Fruit fly (Drosophila melanogaster) whole organism, prepupa: ENCODE results near the gene ara.

Source experiments
- CG16779 ChIP-seq: fragments of 200-800 bp; sonication (Bioruptor generic); optimal IDR thresholded peaks from 3 replicates; lab custom pipeline; 2017; ENCODE audit warnings: missing biosample characterization, mild to moderate bottlenecking, missing genetic modification characterization
- Lpt ChIP-seq: fragments of 200-800 bp; sonication (Bioruptor generic); optimal IDR thresholded peaks from 3 replicates; lab custom pipeline; 2016; ENCODE audit warnings: missing biosample characterization, missing genetic modification characterization
- dac ChIP-seq: fragments of 200-800 bp; sonication (Bioruptor generic); optimal IDR thresholded peaks from 2 replicates; lab custom pipeline; 2017; ENCODE audit warnings: missing biosample characterization, mild to moderate bottlenecking, missing genetic modification characterization

DNA sequence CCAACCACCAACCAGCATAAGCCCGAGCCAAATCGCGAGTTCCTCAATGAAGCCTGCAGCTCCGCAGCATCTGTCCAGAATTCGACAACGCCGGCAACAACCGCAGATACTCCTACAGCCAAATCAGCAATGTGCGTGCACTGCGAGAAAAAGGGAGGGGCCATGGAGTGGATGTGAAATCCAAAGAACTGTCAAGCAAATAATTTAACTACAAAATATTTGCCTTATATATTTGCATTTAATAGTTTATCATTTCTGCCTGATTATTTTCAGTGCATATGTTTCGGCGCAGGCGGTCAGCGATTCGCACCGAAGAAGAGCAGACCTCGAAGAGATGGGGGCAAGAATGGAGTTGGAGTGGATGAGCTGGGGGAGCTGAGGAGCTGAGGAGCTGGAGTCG is 28.8 kb upstream of the ara start:
- TF ChIP-seq dac (peak; percentile 17), Lpt (GFP tag; lab: Kevin White, UChicago) (peak; percentile 14), CG16779 (tag; lab: Kevin White, UChicago) (peak; percentile 42)
